Worm (Caenorhabditis elegans) whole organism, L4 larva: Measurements from ENCODE around the gene F26A1.7.
A peak's percentile ranks its signal among the peaks of the same experiment; 100 is the strongest.

Experiments used
- F44E2.7 ChIP-seq: fragments of 200-800 bp; sonication (Bioruptor generic); IDR thresholded peaks from 2 replicates; pipeline ENCODE4 v2.1.2; 2022; ENCODE audit warnings: missing genetic modification characterization, missing compliant biosample characterization
- F49E8.2 ChIP-seq: sonication (generic microtip); optimal IDR thresholded peaks from 2 replicates; lab custom pipeline; 2016; ENCODE audit warnings: missing compliant biosample characterization, mild to moderate bottlenecking, missing genetic modification characterization, borderline replicate concordance
- aha-1 ChIP-seq: fragments of 150-350 bp; peaks from one replicate; lab custom pipeline; 2014; ENCODE audit warnings: missing biosample characterization, missing genetic modification characterization
- ceh-62 ChIP-seq: sonication (generic microtip); optimal IDR thresholded peaks from 2 replicates; lab custom pipeline; 2017; ENCODE audit warnings: missing biosample characterization, missing genetic modification characterization
- daf-16 ChIP-seq, 3 experiments: sonication (generic microtip); optimal IDR thresholded peaks; 2 replicates each; lab custom pipeline; 2016 to 2017; ENCODE audit warnings: missing genetic modification characterization in 3 of 3, missing genetic modification reagents in 3 of 3, mild to moderate bottlenecking in 2 of 3, missing compliant biosample characterization in 2 of 3, missing biosample characterization in 1 of 3, moderate library complexity in 1 of 3
- dmd-6 ChIP-seq: fragments of 200-800 bp; sonication (Bioruptor generic); IDR thresholded peaks from 2 replicates; pipeline ENCODE4 v1.3.6; 2022; ENCODE audit warnings: missing genetic modification reagents, missing genetic modification characterization, missing compliant biosample characterization
- dmd-9 ChIP-seq: fragments of 200-800 bp; sonication (Bioruptor generic); IDR thresholded peaks from 2 replicates; pipeline ENCODE4 v1.3.6; 2022; ENCODE audit warnings: missing genetic modification reagents, missing genetic modification characterization, missing compliant biosample characterization
- dpl-1 ChIP-seq: fragments of 150-350 bp; optimal IDR thresholded peaks from 2 replicates; lab custom pipeline; 2014; ENCODE audit warnings: missing biosample characterization, missing genetic modification reagents, missing genetic modification characterization
- egl-27 ChIP-seq: sonication (generic microtip); optimal IDR thresholded peaks from 3 replicates; lab custom pipeline; 2017; ENCODE audit warnings: missing biosample characterization, missing genetic modification reagents, missing genetic modification characterization
- fkh-10 ChIP-seq: fragments of 150-350 bp; optimal IDR thresholded peaks from 2 replicates; lab custom pipeline; 2014; ENCODE audit warnings: missing biosample characterization, missing genetic modification reagents, missing genetic modification characterization
- fos-1 ChIP-seq: fragments of 150-350 bp; optimal IDR thresholded peaks from 2 replicates; lab custom pipeline; 2014; ENCODE audit warnings: missing biosample characterization, missing genetic modification characterization
- gei-8 ChIP-seq: fragments of 200-800 bp; sonication (Bioruptor generic); optimal IDR thresholded peaks from 2 replicates; lab custom pipeline; 2018; ENCODE audit warnings: mild to moderate bottlenecking, missing genetic modification characterization, missing compliant biosample characterization
- hlh-30 ChIP-seq: sonication (generic microtip); optimal IDR thresholded peaks from 2 replicates; lab custom pipeline; 2017; ENCODE audit warnings: antibody characterized with exemption, mild to moderate bottlenecking, missing genetic modification characterization, missing compliant biosample characterization; ENCODE audit not compliant: insufficient read depth
- jun-1 ChIP-seq: fragments of 150-350 bp; optimal IDR thresholded peaks from 2 replicates; lab custom pipeline; 2014; ENCODE audit warnings: missing biosample characterization, missing genetic modification reagents, missing genetic modification characterization
- lin-13 ChIP-seq: fragments of 150-350 bp; optimal IDR thresholded peaks from 2 replicates; lab custom pipeline; 2014; ENCODE audit warnings: missing biosample characterization, missing genetic modification reagents, missing genetic modification characterization
- lin-29 ChIP-seq: fragments of 200-800 bp; sonication (Bioruptor generic); IDR thresholded peaks from 2 replicates; pipeline ENCODE4 v1.3.6; 2022; ENCODE audit warnings: missing genetic modification reagents, missing genetic modification characterization, missing compliant biosample characterization
- lin-38 ChIP-seq: fragments of 200-800 bp; sonication (Bioruptor generic); IDR thresholded peaks from 2 replicates; pipeline ENCODE4 v1.3.6; 2022; ENCODE audit warnings: missing genetic modification reagents, missing genetic modification characterization, missing compliant biosample characterization
- lsy-2 ChIP-seq, 2 experiments: fragments of 150-350 bp in 1 of 2; sonication (generic microtip) in 1 of 2; optimal IDR thresholded peaks; 2 replicates each; lab custom pipeline; 2014 to 2017; ENCODE audit warnings: missing biosample characterization in 2 of 2, missing genetic modification characterization in 2 of 2
- madf-5 ChIP-seq, 2 experiments: fragments of 200-800 bp; sonication (Bioruptor generic); IDR thresholded peaks; 2 replicates each; pipeline ENCODE4 v1.3.6; 2022; ENCODE audit warnings: missing compliant biosample characterization in 2 of 2, missing genetic modification characterization in 2 of 2
- mes-2 ChIP-seq: sonication (generic microtip); optimal IDR thresholded peaks from 2 replicates; lab custom pipeline; 2016; ENCODE audit warnings: missing genotype, mild to moderate bottlenecking, missing genetic modification characterization, missing compliant biosample characterization; ENCODE audit not compliant: poor library complexity, severe bottlenecking
- nhr-102 ChIP-seq: sonication (generic microtip); optimal IDR thresholded peaks from 2 replicates; lab custom pipeline; 2016; ENCODE audit warnings: mild to moderate bottlenecking, missing genetic modification characterization, moderate library complexity, missing compliant biosample characterization
- nhr-111 ChIP-seq: fragments of 200-800 bp; sonication (Bioruptor generic); optimal IDR thresholded peaks from 2 replicates; lab custom pipeline; 2018; ENCODE audit warnings: mild to moderate bottlenecking, missing genetic modification characterization, missing compliant biosample characterization
- nhr-6 ChIP-seq: fragments of 150-350 bp; optimal IDR thresholded peaks from 2 replicates; lab custom pipeline; 2014; ENCODE audit warnings: missing biosample characterization, missing genetic modification characterization
- nhr-76 ChIP-seq: fragments of 150-350 bp; optimal IDR thresholded peaks from 2 replicates; lab custom pipeline; 2014; ENCODE audit warnings: missing biosample characterization, missing genetic modification characterization
- spr-3 ChIP-seq: fragments of 200-800 bp; sonication (Bioruptor generic); optimal IDR thresholded peaks from 2 replicates; lab custom pipeline; 2018; ENCODE audit warnings: mild to moderate bottlenecking, missing genetic modification characterization, missing compliant biosample characterization
- tra-1 ChIP-seq: fragments of 200-800 bp; sonication (Bioruptor generic); IDR thresholded peaks from 2 replicates; pipeline ENCODE4 v1.3.6; 2022; ENCODE audit warnings: missing genetic modification reagents, missing genetic modification characterization, missing compliant biosample characterization
- unc-62 ChIP-seq, 3 experiments: fragments of 150-350 bp in 1 of 3; sonication (generic microtip); optimal IDR thresholded peaks in 2 of 3; peaks in 1 of 3; 1 replicate in 1 of 3; 2 replicates in 2 of 3; lab custom pipeline; 2014 to 2017; ENCODE audit warnings: missing biosample characterization in 3 of 3, missing genetic modification characterization in 3 of 3, missing genetic modification reagents in 3 of 3, missing genotype in 1 of 3
- vab-7 ChIP-seq: fragments of 200-800 bp; sonication (Bioruptor generic); IDR thresholded peaks from 2 replicates; pipeline ENCODE4 v1.3.6; 2022; ENCODE audit warnings: missing genetic modification reagents, missing genetic modification characterization, missing compliant biosample characterization
- zip-2 ChIP-seq: fragments of 150-350 bp; optimal IDR thresholded peaks from 2 replicates; lab custom pipeline; 2014; ENCODE audit warnings: missing biosample characterization, missing genetic modification characterization
- ztf-11 ChIP-seq: fragments of 150-350 bp; optimal IDR thresholded peaks from 2 replicates; lab custom pipeline; 2014; ENCODE audit warnings: missing biosample characterization, missing genetic modification characterization

F26A1.7 gene

ce11 chrIII:4854918-4855317, 35.2 kb upstream of the F26A1.7 start, which contains the start of gene C35D10.8:
C35D10.8 (plus strand) TSS chrIII:4855218.
- no peak for TF ChIP-seq lin-13
- TF ChIP-seq nhr-102, result no peak
- no peak for TF ChIP-seq hlh-30
- TF ChIP-seq tra-1 (GFP tag; lab: Robert Waterston, UW), result no peak
- no peak for TF ChIP-seq madf-5 (GFP tag; IDR thresholded peaks at IDR 0.05; lab: Robert Waterston, UW)
- no peak for TF ChIP-seq zip-2 (tag; lab: Kevin White, UChicago)
- no peak for TF ChIP-seq fos-1 (tag; lab: Kevin White, UChicago)
- TF ChIP-seq F49E8.2, result no peak
- no peak for TF ChIP-seq lin-38 (GFP tag; lab: Robert Waterston, UW)
- TF ChIP-seq jun-1 (tag; lab: Kevin White, UChicago), result no peak
- TF ChIP-seq vab-7 (GFP tag; lab: Robert Waterston, UW), result no peak
- TF ChIP-seq gei-8, result no peak
- no peak for TF ChIP-seq F44E2.7
- TF ChIP-seq lin-29 (GFP tag; lab: Robert Waterston, UW), result no peak
- TF ChIP-seq, all 104 proteins: peak for 0

ce11 chrIII:4852025-4852424, 32.3 kb upstream of the F26A1.7 start, which contains the start of gene ced-4:
ced-4 (plus strand) TSS chrIII:4852325.
- no peak for TF ChIP-seq egl-27 (tag; lab: Kevin White, UChicago)
- peak; percentile 75 for TF ChIP-seq aha-1 (tag; lab: Kevin White, UChicago)

ce11 chrIII:4850139-4850538, 30.4 kb upstream of the F26A1.7 start, which contains the start of gene F26A1.1:
F26A1.1 (plus strand) TSS chrIII:4850507.
- TF ChIP-seq dmd-9 (GFP tag; lab: Robert Waterston, UW), result no peak
- peak; percentile 50 for TF ChIP-seq mes-2 (tag; lab: Kevin White, UChicago)
- TF ChIP-seq spr-3 (GFP tag; lab: Kevin White, UChicago), result no peak
- peak; percentile 70 for TF ChIP-seq dpl-1 (GFP tag; lab: Kevin White, UChicago)
- TF ChIP-seq ztf-11 (tag; lab: Kevin White, UChicago), result no peak
- no peak for TF ChIP-seq fkh-10 (GFP tag; lab: Kevin White, UChicago)
- no peak for TF ChIP-seq daf-16 (GFP tag; optimal IDR thresholded peaks at IDR 0.05; lab: Kevin White, UChicago)
- TF ChIP-seq daf-16 (tag; optimal IDR thresholded peaks at IDR 0.05; lab: Kevin White, UChicago), result peak; percentile 6
- TF ChIP-seq lsy-2 (tag; optimal IDR thresholded peaks at IDR 0.05; lab: Kevin White, UChicago), result peak in 1 of 2 experiments; percentile 63
- TF ChIP-seq nhr-6 (tag; lab: Kevin White, UChicago), result no peak

- TF ChIP-seq hlh-30 (peak; percentile 86), aha-1 (tag; lab: Kevin White, UChicago) (peak; percentile 64), dmd-6 (GFP tag; lab: Robert Waterston, UW) (peak; percentile 11; the same call in 1 of the 2 replicates), gei-8 (no peak), ceh-62 (tag; lab: Kevin White, UChicago) (no peak)
These were observed 30.0 kb upstream of the F26A1.7 start, which contains the start of gene nonu-1 for ce11 chrIII:4849739-4850138. nonu-1 (minus strand) TSS chrIII:4849907.

- TF ChIP-seq unc-62 (GFP tag; optimal IDR thresholded peaks at IDR 0.05 in 1 of 2; lab: Kevin White, UChicago) (peak in 1 of 2 experiments; percentile 63), unc-62 (tag; optimal IDR thresholded peaks at IDR 0.05; lab: Kevin White, UChicago) (no peak), nhr-76 (tag; lab: Kevin White, UChicago) (no peak)
- TF ChIP-seq, all 104 proteins: peak for 1
These were observed 24.6 kb upstream of the F26A1.7 start, which contains the start of the genes clec-157 and fkh-5 for ce11 chrIII:4844327-4844726. clec-157 (minus strand) TSS chrIII:4844427. fkh-5 (plus strand) TSS chrIII:4844662.

ce11 chrIII:4842173-4842572, 22.4 kb upstream of the F26A1.7 start, which contains the start of gene clec-156:
clec-156 (minus strand) TSS chrIII:4842273.
- TF ChIP-seq unc-62 (GFP tag; optimal IDR thresholded peaks at IDR 0.05 in 1 of 2; lab: Kevin White, UChicago) (peak in 1 of 2 experiments; percentile 51), unc-62 (tag; optimal IDR thresholded peaks at IDR 0.05; lab: Kevin White, UChicago) (no peak), nhr-111 (GFP tag; lab: Kevin White, UChicago) (no peak)
